Fruit fly (Drosophila melanogaster): ENCODE results near the gene ko.

ko gene

dm6 chr3L:21098602-21099001 is 32.4 kb downstream of the ko start:
- TF ChIP-seq insv (optimal IDR thresholded peaks at IDR 0.05) (no peak), Sin3A (optimal IDR thresholded peaks at IDR 0.05) (no peak), psq (optimal IDR thresholded peaks at IDR 0.05) (no peak), Myc (optimal IDR thresholded peaks at IDR 0.05) (no peak), h (optimal IDR thresholded peaks at IDR 0.05) (no peak), ttk (optimal IDR thresholded peaks at IDR 0.05) (no peak)

dm6 chr3L:21097386-21097785 is 33.6 kb downstream of the ko start:
- TF ChIP-seq psq (optimal IDR thresholded peaks at IDR 0.05) = no peak
- no peak for TF ChIP-seq h (optimal IDR thresholded peaks at IDR 0.05)
- no peak for TF ChIP-seq insv (optimal IDR thresholded peaks at IDR 0.05)
- TF ChIP-seq Sin3A (optimal IDR thresholded peaks at IDR 0.05) = no peak
- no peak for TF ChIP-seq Myc (optimal IDR thresholded peaks at IDR 0.05)
- TF ChIP-seq ttk (optimal IDR thresholded peaks at IDR 0.05) = no peak

dm6 chr3L:21090245-21090644 is 40.7 kb downstream of the ko start:
- no peak for TF ChIP-seq Myc (optimal IDR thresholded peaks at IDR 0.05)
- TF ChIP-seq ttk (optimal IDR thresholded peaks at IDR 0.05) = no peak
- no peak for TF ChIP-seq insv (optimal IDR thresholded peaks at IDR 0.05)
- TF ChIP-seq Sin3A (optimal IDR thresholded peaks at IDR 0.05) = no peak
- no peak for TF ChIP-seq psq (optimal IDR thresholded peaks at IDR 0.05)
- no peak for TF ChIP-seq h (optimal IDR thresholded peaks at IDR 0.05)

dm6 chr3L:21088889-21089288 is 42.1 kb downstream of the ko start, which contains the start of gene CG33285:
TSS of gene CG33285 (minus strand) at chr3L:21088989.
- TF ChIP-seq h (optimal IDR thresholded peaks at IDR 0.05) = no peak
- no peak for TF ChIP-seq ttk (optimal IDR thresholded peaks at IDR 0.05)
- TF ChIP-seq insv (optimal IDR thresholded peaks at IDR 0.05) = no peak
- no peak for TF ChIP-seq Sin3A (optimal IDR thresholded peaks at IDR 0.05)
- no peak for TF ChIP-seq Myc (optimal IDR thresholded peaks at IDR 0.05)
- TF ChIP-seq psq (optimal IDR thresholded peaks at IDR 0.05) = no peak

- no peak for TF ChIP-seq psq (optimal IDR thresholded peaks at IDR 0.05)
- no peak for TF ChIP-seq h (optimal IDR thresholded peaks at IDR 0.05)
- TF ChIP-seq insv (optimal IDR thresholded peaks at IDR 0.05) = no peak
- TF ChIP-seq ttk (optimal IDR thresholded peaks at IDR 0.05) = no peak
- TF ChIP-seq Sin3A (optimal IDR thresholded peaks at IDR 0.05) = no peak
Observed at dm6 chr3L:21080430-21080829, 50.5 kb downstream of the ko start.

dm6 chr3L:21070063-21070462 is 60.9 kb downstream of the ko start:
- TF ChIP-seq psq (optimal IDR thresholded peaks at IDR 0.05) (no peak), h (optimal IDR thresholded peaks at IDR 0.05) (no peak), Sin3A (optimal IDR thresholded peaks at IDR 0.05) (no peak), insv (optimal IDR thresholded peaks at IDR 0.05) (no peak), ttk (optimal IDR thresholded peaks at IDR 0.05) (no peak), Myc (optimal IDR thresholded peaks at IDR 0.05) (no peak)

- TF ChIP-seq psq (optimal IDR thresholded peaks at IDR 0.05) = no peak
- TF ChIP-seq ttk (optimal IDR thresholded peaks at IDR 0.05) = no peak
- no peak for TF ChIP-seq h (optimal IDR thresholded peaks at IDR 0.05)
- TF ChIP-seq Sin3A (optimal IDR thresholded peaks at IDR 0.05) = no peak
- no peak for TF ChIP-seq Myc (optimal IDR thresholded peaks at IDR 0.05)
- no peak for TF ChIP-seq insv (optimal IDR thresholded peaks at IDR 0.05)
Observed at dm6 chr3L:21069453-21069852, 61.5 kb downstream of the ko start.

- no peak for TF ChIP-seq Myc (optimal IDR thresholded peaks at IDR 0.05)
- TF ChIP-seq ttk (optimal IDR thresholded peaks at IDR 0.05) = no peak
- TF ChIP-seq Sin3A (optimal IDR thresholded peaks at IDR 0.05) = no peak
- TF ChIP-seq h (optimal IDR thresholded peaks at IDR 0.05) = no peak
- no peak for TF ChIP-seq insv (optimal IDR thresholded peaks at IDR 0.05)
- TF ChIP-seq psq (optimal IDR thresholded peaks at IDR 0.05) = no peak
Observed at dm6 chr3L:21067553-21068157, 63.3 kb downstream of the ko start.

- TF ChIP-seq psq (optimal IDR thresholded peaks at IDR 0.05) (no peak), Myc (optimal IDR thresholded peaks at IDR 0.05) (no peak)
Observed at dm6 chr3L:21066210-21066912, 64.6 kb downstream of the ko start.

dm6 chr3L:21065212-21065902 is 65.6 kb downstream of the ko start, which contains the start of gene CG43072:
TSS of gene CG43072 (plus strand) at chr3L:21065852.
- no peak for TF ChIP-seq Myc (optimal IDR thresholded peaks at IDR 0.05)
- TF ChIP-seq insv (optimal IDR thresholded peaks at IDR 0.05) = no peak
- TF ChIP-seq Sin3A (optimal IDR thresholded peaks at IDR 0.05) = no peak
- TF ChIP-seq psq (optimal IDR thresholded peaks at IDR 0.05) = no peak
- TF ChIP-seq ttk (optimal IDR thresholded peaks at IDR 0.05) = no peak
- TF ChIP-seq h (optimal IDR thresholded peaks at IDR 0.05) = no peak

- TF ChIP-seq Myc (optimal IDR thresholded peaks at IDR 0.05) (no peak), Sin3A (optimal IDR thresholded peaks at IDR 0.05) (no peak), insv (optimal IDR thresholded peaks at IDR 0.05) (no peak), psq (optimal IDR thresholded peaks at IDR 0.05) (no peak), h (optimal IDR thresholded peaks at IDR 0.05) (no peak), ttk (optimal IDR thresholded peaks at IDR 0.05) (no peak)
Observed at dm6 chr3L:21064587-21064986, 66.4 kb downstream of the ko start.

- no peak for TF ChIP-seq psq (optimal IDR thresholded peaks at IDR 0.05)
- no peak for TF ChIP-seq h (optimal IDR thresholded peaks at IDR 0.05)
- no peak for TF ChIP-seq insv (optimal IDR thresholded peaks at IDR 0.05)
- TF ChIP-seq Myc (optimal IDR thresholded peaks at IDR 0.05) = no peak
- no peak for TF ChIP-seq Sin3A (optimal IDR thresholded peaks at IDR 0.05)
- no peak for TF ChIP-seq ttk (optimal IDR thresholded peaks at IDR 0.05)
Observed at dm6 chr3L:21061968-21062367, 69.0 kb downstream of the ko start.
